Worm (Caenorhabditis elegans): ENCODE data around the gene T23G7.3.

Gene T23G7.3

ce11 chrII:9116404-9116803, 51.2 kb downstream of the T23G7.3 start:
- TF ChIP-seq cog-1 (tag; optimal IDR thresholded peaks at IDR 0.05), result no peak
- no peak for TF ChIP-seq flt-1 (GFP tag; IDR thresholded peaks at IDR 0.05)
- no peak for TF ChIP-seq tab-1 (GFP tag; IDR thresholded peaks at IDR 0.05)
- TF ChIP-seq klf-2 (GFP tag; conservative IDR thresholded peaks at IDR 0.05), result no peak
- no peak for TF ChIP-seq T22C8.4 (GFP tag; IDR thresholded peaks at IDR 0.05)
- no peak for TF ChIP-seq ztf-23 (GFP tag; IDR thresholded peaks at IDR 0.05)
- TF ChIP-seq med-1 (GFP tag; optimal IDR thresholded peaks at IDR 0.05; ENCODE audit: insufficient read depth), result no peak
- no peak for TF ChIP-seq ztf-29 (GFP tag; IDR thresholded peaks at IDR 0.05)
- TF ChIP-seq ref-1 (GFP tag; conservative IDR thresholded peaks at IDR 0.05), result no peak
